Worm (Caenorhabditis elegans): ENCODE measurements around the gene srh-68.

The srh-68 gene

DNA sequence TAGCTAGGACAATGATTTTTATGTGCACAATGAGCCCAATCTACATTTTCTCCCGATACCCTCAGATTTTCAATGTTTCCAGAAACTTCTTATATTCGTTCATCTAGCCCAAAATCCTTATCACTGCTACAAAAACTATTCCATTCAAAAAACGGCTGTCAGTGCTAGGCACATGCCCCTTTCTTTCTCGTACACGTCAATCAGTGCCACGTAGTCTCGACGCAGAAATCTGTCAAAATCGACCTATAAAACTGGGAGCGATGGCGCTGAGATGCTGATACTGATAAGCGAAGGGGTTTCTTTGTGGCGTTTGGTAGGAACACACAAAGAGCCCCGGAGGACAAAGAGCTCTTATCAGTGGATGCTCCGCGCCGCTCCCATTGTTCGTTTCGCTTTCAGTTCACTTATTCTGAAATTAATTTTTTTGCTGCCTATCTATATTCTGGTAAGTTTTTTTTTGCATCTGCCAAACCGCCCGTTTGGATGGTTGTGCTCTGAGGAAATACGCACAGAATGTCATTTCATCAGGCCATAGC is 11.7 kb downstream of the srh-68 start, which contains the start of gene srh-70 (continued):
- no peak for TF ChIP-seq aly-2 (tag; optimal IDR thresholded peaks at IDR 0.05)
- TF ChIP-seq hlh-11 (tag; optimal IDR thresholded peaks at IDR 0.05), result peak; percentile 90
- TF ChIP-seq ZK337.2 (GFP tag; IDR thresholded peaks at IDR 0.05), result no peak
- TF ChIP-seq F10B5.3 (tag; optimal IDR thresholded peaks at IDR 0.05), result no peak
- TF ChIP-seq nhr-11 (tag; optimal IDR thresholded peaks at IDR 0.05), result no peak
- TF ChIP-seq ceh-20 (GFP tag; IDR thresholded peaks at IDR 0.05), result no peak
- TF ChIP-seq lin-13 (GFP tag; optimal IDR thresholded peaks at IDR 0.05), result no peak

DNA sequence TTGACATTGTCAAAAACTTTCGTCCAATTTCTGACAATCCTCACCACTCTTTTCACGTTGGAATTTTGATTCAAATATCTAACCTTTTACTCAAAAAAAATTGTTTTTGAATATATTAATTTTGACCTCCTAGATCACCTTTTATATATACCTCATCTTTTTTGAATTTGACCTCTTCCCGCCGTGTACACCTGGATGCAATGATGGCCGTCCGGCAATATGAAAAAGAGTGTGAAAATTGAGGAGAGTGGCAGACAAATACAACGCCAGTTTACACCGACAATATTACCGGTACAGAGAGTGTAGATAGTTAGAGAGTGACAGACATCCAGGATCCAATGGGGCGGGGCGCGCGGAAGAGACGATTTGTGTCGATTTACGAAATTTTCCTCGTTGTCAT is 12.5 kb downstream of the srh-68 start, which contains the start of gene ceh-99:
ceh-99 (plus strand) TSS at position 366 of the 400 bp plus-strand sequence.
- TF ChIP-seq ceh-32 (tag; optimal IDR thresholded peaks at IDR 0.05; ENCODE audit: poor library complexity), result no peak
- no peak for TF ChIP-seq hif-1 (tag; optimal IDR thresholded peaks at IDR 0.05)
- TF ChIP-seq F26F4.8 (GFP tag; conservative IDR thresholded peaks at IDR 0.05), result no peak
- TF ChIP-seq ceh-20 (GFP tag; IDR thresholded peaks at IDR 0.05), result no peak
- no peak for TF ChIP-seq set-16 (GFP tag; IDR thresholded peaks at IDR 0.05)
- no peak for TF ChIP-seq lsy-2 (tag; optimal IDR thresholded peaks at IDR 0.05)
- TF ChIP-seq snpc-1.2 (GFP tag; IDR thresholded peaks at IDR 0.05), result no peak
- TF ChIP-seq nhr-102 (tag; optimal IDR thresholded peaks at IDR 0.05), result no peak
- TF ChIP-seq aha-1 (tag), result no peak
- no peak for TF ChIP-seq ama-1 (optimal IDR thresholded peaks at IDR 0.05)
- TF ChIP-seq dmd-8 (GFP tag; IDR thresholded peaks at IDR 0.05), result no peak
- no peak for TF ChIP-seq unc-130 (GFP tag; optimal IDR thresholded peaks at IDR 0.05)
- no peak for TF ChIP-seq F37D6.2 (tag; optimal IDR thresholded peaks at IDR 0.05)
- TF ChIP-seq lin-13 (GFP tag; optimal IDR thresholded peaks at IDR 0.05), result no peak
- TF ChIP-seq cey-2 (tag; optimal IDR thresholded peaks at IDR 0.05; ENCODE audit: borderline replicate concordance, insufficient read depth), result no peak
- TF ChIP-seq T26A8.4 (GFP tag; IDR thresholded peaks at IDR 0.05), result no peak
- TF ChIP-seq pha-4 (GFP tag; IDR thresholded peaks at IDR 0.05), result no peak
- no peak for TF ChIP-seq pha-4 (tag; optimal IDR thresholded peaks at IDR 0.05)

DNA sequence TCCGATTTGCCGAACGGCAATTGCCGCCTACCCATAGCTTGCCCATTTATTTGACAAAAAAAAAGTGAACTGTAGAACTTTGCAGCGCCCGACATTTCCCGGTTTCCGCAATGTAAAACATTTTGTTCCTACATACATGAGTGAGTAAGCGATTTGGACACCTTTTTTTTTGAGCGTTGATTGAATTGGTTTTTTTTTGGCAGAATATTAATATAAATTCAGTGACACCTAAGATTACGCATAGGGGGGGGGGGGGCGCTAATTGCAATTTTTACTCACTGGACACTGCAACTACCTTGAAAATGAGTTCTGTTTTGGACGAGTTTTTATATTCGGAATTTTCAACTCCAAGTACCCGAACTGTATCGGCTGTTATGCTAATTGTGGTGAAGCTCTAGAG is 18.4 kb downstream of the srh-68 start, which contains the start of gene srx-118:
srx-118 (plus strand) TSS at position 301 of the 400 bp plus-strand sequence.
- TF ChIP-seq dmd-8 (GFP tag; IDR thresholded peaks at IDR 0.05) (no peak), nhr-6 (tag; optimal IDR thresholded peaks at IDR 0.05) (no peak)

DNA sequence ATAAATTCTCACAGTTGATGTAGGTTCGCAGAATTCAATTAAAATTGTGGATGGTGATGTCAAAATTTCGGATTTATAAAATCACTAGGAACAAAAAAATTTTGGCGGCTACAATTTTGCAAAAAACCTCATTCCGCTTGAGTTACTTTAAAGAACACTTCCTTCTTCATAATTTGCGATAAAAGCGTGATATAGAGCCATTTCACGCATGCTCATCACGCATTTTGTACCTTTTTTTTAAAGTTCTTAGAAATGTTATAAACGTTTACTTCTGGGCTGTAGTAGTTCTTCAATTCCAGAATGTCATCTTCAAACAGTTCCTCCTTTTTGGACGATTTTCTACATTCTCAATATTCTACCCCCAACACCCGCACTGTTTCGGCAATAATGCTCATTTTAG is 20.8 kb downstream of the srh-68 start, which contains the start of gene srx-119:
srx-119 (plus strand) TSS at position 301 of the 400 bp plus-strand sequence.
- no peak for TF ChIP-seq mep-1 (tag; optimal IDR thresholded peaks at IDR 0.05)
- TF ChIP-seq lir-3 (tag; optimal IDR thresholded peaks at IDR 0.05), result no peak
- TF ChIP-seq mxl-3 (GFP tag; optimal IDR thresholded peaks at IDR 0.05), result no peak
- TF ChIP-seq R02D3.7 (tag; optimal IDR thresholded peaks at IDR 0.05), result no peak
- no peak for TF ChIP-seq jun-1 (tag; optimal IDR thresholded peaks at IDR 0.05)
- TF ChIP-seq vab-7 (GFP tag; IDR thresholded peaks at IDR 0.05), result no peak
- TF ChIP-seq hlh-30 (tag; optimal IDR thresholded peaks at IDR 0.05; ENCODE audit: insufficient read depth), result no peak
- no peak for TF ChIP-seq ceh-20 (GFP tag; IDR thresholded peaks at IDR 0.05)
- no peak for TF ChIP-seq nhr-28 (tag; optimal IDR thresholded peaks at IDR 0.05)
- no peak for TF ChIP-seq unc-39 (tag; optimal IDR thresholded peaks at IDR 0.05)
- no peak for TF ChIP-seq nhr-48 (tag; optimal IDR thresholded peaks at IDR 0.05)

DNA sequence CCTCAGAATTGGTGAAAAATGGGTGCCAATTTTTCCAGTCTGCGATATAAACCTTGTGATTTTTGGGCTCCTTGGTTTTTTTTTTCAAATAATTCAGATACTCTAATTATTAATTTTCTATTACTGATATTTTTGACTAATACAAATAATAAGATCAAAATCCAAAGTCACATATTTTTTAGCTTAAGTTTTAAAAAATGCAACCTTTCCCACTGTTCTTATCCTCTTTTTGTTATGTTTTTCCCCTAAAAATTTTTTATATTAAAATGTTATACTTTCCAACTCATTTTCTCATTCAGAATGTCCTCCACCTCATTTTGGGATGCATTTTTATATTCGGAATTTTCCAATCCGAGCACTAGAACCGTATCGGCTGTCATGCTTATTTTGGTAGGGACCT is 23.8 kb downstream of the srh-68 start, which contains the start of gene srx-120:
srx-120 (plus strand) TSS at position 301 of the 400 bp plus-strand sequence.
- TF ChIP-seq Y48G9A.11 (GFP tag; IDR thresholded peaks at IDR 0.05) (no peak), ceh-44 (GFP tag; IDR thresholded peaks at IDR 0.05) (no peak), zip-2 (tag; optimal IDR thresholded peaks at IDR 0.05) (no peak), attf-4 (tag; optimal IDR thresholded peaks at IDR 0.05) (no peak)
